Fruit fly (Drosophila melanogaster): ENCODE results near the gene CG13043.

DNA sequence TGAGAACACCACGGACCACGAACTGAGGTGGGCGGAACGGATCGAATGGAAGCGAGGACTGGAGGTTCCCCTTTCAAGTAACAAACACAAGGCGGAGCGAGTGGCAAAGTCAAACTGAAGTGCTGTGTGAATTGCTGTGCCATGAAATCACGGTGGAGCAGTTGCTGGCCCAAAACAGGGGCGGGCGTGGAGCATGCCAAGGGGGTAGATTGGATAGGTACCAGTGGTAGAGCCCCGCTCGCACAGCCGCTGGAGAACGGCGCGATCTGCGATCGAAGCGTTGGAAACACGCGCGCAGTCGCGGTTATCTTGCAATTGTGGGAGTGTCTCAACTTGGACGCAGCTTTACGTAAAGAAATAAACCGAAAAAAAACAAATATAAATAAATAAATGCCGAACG lies 22.1 kb upstream of the CG13043 start, which contains the start of gene CG13038:
- TF ChIP-seq psq (GFP tag; optimal IDR thresholded peaks at IDR 0.05) (no peak), dl (GFP tag; optimal IDR thresholded peaks at IDR 0.05; ENCODE audit: insufficient read depth in 1 of 2, partially characterized antibody in 2 of 2) (no peak), Myc (optimal IDR thresholded peaks at IDR 0.05) (no peak)

All from whole organism, wandering third instar larva.